Worm (Caenorhabditis elegans): Measurements from ENCODE around the gene prp-19.
A peak's percentile ranks its signal among the peaks of the same experiment; 100 is the strongest.

prp-19 gene

DNA sequence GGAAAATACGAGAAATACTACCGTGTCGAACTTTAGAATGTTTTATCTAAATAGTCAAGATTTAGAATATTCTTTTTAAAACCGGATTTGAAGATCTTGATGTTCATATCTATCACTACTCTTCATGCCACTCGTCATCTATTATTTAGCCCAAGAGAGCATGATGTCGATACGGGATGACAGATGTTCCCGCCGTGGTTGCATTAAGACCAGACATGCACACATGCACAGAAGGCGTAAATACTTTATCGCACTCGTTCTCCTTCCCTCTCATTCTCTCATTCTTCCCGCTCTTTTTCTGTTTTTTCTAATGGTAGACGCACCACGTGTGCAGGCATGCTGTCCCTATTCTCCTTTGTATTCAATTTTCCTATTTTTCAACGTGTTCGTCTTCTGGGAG is 11.5 kb upstream of the prp-19 start:
- no peak for TF ChIP-seq sma-9 (GFP tag; optimal IDR thresholded peaks at IDR 0.05)
- TF ChIP-seq sma-9 (tag; optimal IDR thresholded peaks at IDR 0.05): no peak
- no peak for TF ChIP-seq snpc-4 (tag; optimal IDR thresholded peaks at IDR 0.05)
- no peak for TF ChIP-seq fos-1 (tag; optimal IDR thresholded peaks at IDR 0.05)
- TF ChIP-seq nhr-129 (tag; optimal IDR thresholded peaks at IDR 0.05): peak; percentile 36
- no peak for TF ChIP-seq mdl-1 (tag; optimal IDR thresholded peaks at IDR 0.05)
- no peak for TF ChIP-seq sem-4 (tag; optimal IDR thresholded peaks at IDR 0.05)
- TF ChIP-seq unc-55 (GFP tag; optimal IDR thresholded peaks at IDR 0.05): peak; percentile 3

DNA sequence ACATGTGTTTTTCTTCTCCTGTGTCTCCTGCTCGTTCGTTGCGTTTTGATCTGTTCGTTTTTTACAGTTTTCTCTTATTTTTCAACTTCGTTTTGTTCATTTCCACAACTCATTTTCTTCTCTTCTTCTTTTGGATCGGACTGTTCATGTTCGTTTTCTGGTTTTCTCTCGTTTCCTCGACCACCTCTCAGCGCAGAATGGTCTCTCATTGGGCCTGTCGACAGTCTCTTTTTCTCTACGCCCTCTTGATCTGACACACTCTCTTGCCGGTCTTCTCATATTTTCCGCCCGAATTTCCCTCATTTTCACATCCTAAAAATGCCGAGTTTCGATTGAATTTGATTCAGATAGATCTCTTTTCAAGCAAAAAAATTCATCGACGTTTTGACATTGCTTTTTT is 9.8 kb upstream of the prp-19 start:
- TF ChIP-seq nhr-237 (tag; optimal IDR thresholded peaks at IDR 0.05) (no peak), ceh-82 (tag; optimal IDR thresholded peaks at IDR 0.05) (no peak), ceh-16 (tag; optimal IDR thresholded peaks at IDR 0.05) (no peak), lsy-2 (tag; optimal IDR thresholded peaks at IDR 0.05) (no peak), fos-1 (tag; optimal IDR thresholded peaks at IDR 0.05) (no peak), lin-13 (GFP tag; optimal IDR thresholded peaks at IDR 0.05) (no peak), lin-39 (tag; optimal IDR thresholded peaks at IDR 0.05) (no peak), unc-39 (tag; optimal IDR thresholded peaks at IDR 0.05) (no peak), unc-62 (GFP tag; optimal IDR thresholded peaks at IDR 0.05) (no peak), mdl-1 (tag; optimal IDR thresholded peaks at IDR 0.05) (no peak), aly-2 (tag; optimal IDR thresholded peaks at IDR 0.05) (no peak), nhr-10 (tag; optimal IDR thresholded peaks at IDR 0.05) (no peak), alr-1 (tag; optimal IDR thresholded peaks at IDR 0.05) (no peak), mab-5 (tag; optimal IDR thresholded peaks at IDR 0.05) (no peak), skn-1 (tag; optimal IDR thresholded peaks at IDR 0.05) (no peak), sma-9 (GFP tag; optimal IDR thresholded peaks at IDR 0.05) (no peak), sma-9 (tag; optimal IDR thresholded peaks at IDR 0.05) (no peak), C34F6.9 (tag; optimal IDR thresholded peaks at IDR 0.05) (no peak), unc-55 (GFP tag; optimal IDR thresholded peaks at IDR 0.05) (no peak), elt-3 (tag; optimal IDR thresholded peaks at IDR 0.05) (no peak), zag-1 (tag; optimal IDR thresholded peaks at IDR 0.05) (no peak)

DNA sequence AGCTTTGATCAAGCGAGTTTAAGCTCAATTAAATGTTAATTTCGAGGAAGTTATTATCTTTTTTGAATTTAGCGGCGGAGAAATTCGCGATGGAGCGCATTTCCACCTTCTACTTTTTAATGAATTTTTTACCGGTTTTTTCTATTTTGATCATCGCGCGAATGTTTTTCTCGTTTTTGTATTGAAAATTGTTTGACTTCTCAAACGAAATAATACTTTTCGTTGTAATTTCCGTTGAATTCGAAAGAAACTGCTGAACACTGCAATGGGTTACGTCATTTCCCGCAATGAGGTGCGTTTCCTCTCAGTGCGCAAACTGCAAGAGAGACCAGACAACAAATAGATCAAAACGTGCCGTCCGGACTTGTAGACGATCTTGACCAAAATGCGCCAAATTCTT is 9.4 kb upstream of the prp-19 start:
- TF ChIP-seq nhr-129 (tag; optimal IDR thresholded peaks at IDR 0.05): peak; percentile 42
- TF ChIP-seq unc-55 (GFP tag; optimal IDR thresholded peaks at IDR 0.05): no peak
- TF ChIP-seq fos-1 (tag; optimal IDR thresholded peaks at IDR 0.05): peak; percentile 22

DNA sequence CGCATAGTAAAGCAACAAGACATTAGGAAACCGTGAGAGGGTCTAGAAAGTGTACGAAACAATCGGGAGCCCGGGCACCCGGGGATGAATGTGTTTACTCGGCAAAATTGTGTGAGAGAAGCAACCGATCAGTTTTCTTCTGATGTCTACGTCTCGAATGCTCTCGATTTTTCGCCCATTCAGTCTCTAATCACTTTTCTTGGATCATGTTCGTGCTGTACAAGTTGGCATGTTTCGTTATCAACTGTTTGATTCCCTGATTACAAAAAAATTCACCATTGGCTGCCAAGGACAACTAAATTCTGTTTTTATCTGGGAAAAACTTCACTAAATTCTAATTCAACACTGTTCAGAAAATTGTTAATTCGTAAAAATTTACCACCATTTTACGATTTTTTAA is 8.7 kb upstream of the prp-19 start:
- TF ChIP-seq fos-1 (tag; optimal IDR thresholded peaks at IDR 0.05): peak; percentile 51
- no peak for TF ChIP-seq aly-2 (tag; optimal IDR thresholded peaks at IDR 0.05)
- TF ChIP-seq nhr-129 (tag; optimal IDR thresholded peaks at IDR 0.05): peak; percentile 33

DNA sequence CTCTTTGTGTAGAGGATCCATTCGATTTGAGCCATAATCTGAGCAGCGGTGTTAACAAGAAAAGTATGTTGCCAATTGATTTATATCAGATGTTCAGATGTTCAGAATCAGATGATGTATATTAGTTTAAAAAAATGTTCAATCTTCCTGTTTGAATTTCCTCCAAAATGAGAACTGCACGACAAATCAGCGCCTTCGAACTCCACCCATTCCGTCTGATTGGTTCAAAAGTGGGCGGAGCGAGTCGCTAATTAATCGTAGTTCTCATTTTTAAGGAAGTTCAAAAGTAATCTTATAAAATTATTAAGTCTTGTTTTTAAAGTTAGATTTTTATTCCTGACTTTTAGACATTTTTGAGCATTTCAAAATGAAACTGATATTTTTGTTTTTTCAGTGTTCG is 7.3 kb upstream of the prp-19 start:
- TF ChIP-seq snpc-4 (tag; optimal IDR thresholded peaks at IDR 0.05): no peak
- TF ChIP-seq ztf-4 (tag; optimal IDR thresholded peaks at IDR 0.05): no peak
- TF ChIP-seq nhr-21 (tag; optimal IDR thresholded peaks at IDR 0.05): no peak
- TF ChIP-seq nhr-11 (tag; optimal IDR thresholded peaks at IDR 0.05): no peak

DNA sequence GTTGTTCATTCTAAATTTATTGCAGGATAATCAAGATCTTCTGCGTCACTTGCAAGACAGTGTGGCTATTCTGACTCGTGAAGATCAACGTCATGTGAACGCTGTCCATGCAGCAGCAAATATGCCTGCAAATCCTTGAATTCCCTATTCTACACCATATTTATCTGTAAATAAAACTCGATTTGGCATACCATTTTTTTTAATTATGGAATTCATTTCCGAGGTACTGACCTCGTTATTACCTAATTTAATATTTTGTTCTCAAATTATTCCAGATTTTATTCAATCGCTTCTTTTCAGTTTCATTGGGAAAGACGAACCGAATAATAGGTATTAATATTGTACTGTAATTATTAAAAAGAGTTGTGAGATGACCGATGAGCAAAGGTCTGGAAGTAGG is 1.8 kb upstream of the prp-19 start, which contains the start of gene cid-1:
cid-1 (plus strand) TSS at position 301 of the 400 bp plus-strand sequence.
- TF ChIP-seq C34F6.9 (tag; optimal IDR thresholded peaks at IDR 0.05): no peak
- TF ChIP-seq mbf-1 (tag; optimal IDR thresholded peaks at IDR 0.05): no peak
- no peak for TF ChIP-seq ztf-11 (tag; optimal IDR thresholded peaks at IDR 0.05)
- TF ChIP-seq peb-1 (tag; optimal IDR thresholded peaks at IDR 0.05): no peak
- no peak for TF ChIP-seq ztf-4 (tag; optimal IDR thresholded peaks at IDR 0.05)
- no peak for TF ChIP-seq F13H6.1 (tag; optimal IDR thresholded peaks at IDR 0.05)
- no peak for TF ChIP-seq nhr-6 (tag; optimal IDR thresholded peaks at IDR 0.05)

DNA sequence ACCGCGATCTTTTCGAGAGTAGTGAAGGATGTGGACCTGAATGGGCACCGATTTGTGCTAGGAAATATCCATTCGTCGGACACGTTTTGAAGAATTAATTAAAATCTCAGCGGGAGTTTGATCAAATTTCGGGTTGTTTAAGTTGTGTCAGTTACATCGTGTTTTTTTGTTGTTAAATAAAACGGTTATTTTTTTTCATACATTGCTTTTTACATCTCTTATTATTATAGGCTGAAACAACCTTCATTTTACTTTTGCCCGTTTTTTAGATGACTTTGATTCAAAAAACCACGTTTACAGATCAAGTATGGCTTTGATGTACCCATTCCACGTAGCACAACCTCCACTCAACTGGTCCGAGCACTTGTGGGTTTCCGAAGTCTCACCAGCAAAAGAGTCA is 1.3 kb upstream of the prp-19 start, which contains the start of gene emb-1:
emb-1 (plus strand) TSS at position 301 of the 400 bp plus-strand sequence.
- TF ChIP-seq R02D3.7 (tag; optimal IDR thresholded peaks at IDR 0.05): no peak
- no peak for TF ChIP-seq unc-62 (GFP tag; optimal IDR thresholded peaks at IDR 0.05)
- no peak for TF ChIP-seq ztf-4 (tag; optimal IDR thresholded peaks at IDR 0.05)
- no peak for TF ChIP-seq gmeb-1 (tag; optimal IDR thresholded peaks at IDR 0.05)
- TF ChIP-seq nhr-12 (tag; optimal IDR thresholded peaks at IDR 0.05): no peak
- TF ChIP-seq blmp-1 (tag; optimal IDR thresholded peaks at IDR 0.05; ENCODE audit: insufficient read depth): no peak
- TF ChIP-seq lin-39 (tag; optimal IDR thresholded peaks at IDR 0.05): no peak
- no peak for TF ChIP-seq Y55F3AM.14 (GFP tag; optimal IDR thresholded peaks at IDR 0.05)
- TF ChIP-seq unc-39 (tag; optimal IDR thresholded peaks at IDR 0.05): no peak
- no peak for TF ChIP-seq ceh-16 (tag; optimal IDR thresholded peaks at IDR 0.05)

Data from whole organism, L2 larva.